Worm (Caenorhabditis elegans) whole organism, L4 larva: ENCODE data around the gene spig-8.

ENCODE experiments used
- F10B5.3 ChIP-seq: sonication (generic microtip); optimal IDR thresholded peaks from 2 replicates; lab custom pipeline; 2016; ENCODE audit warnings: mild to moderate bottlenecking, missing genetic modification characterization, missing compliant biosample characterization
- F37D6.2 ChIP-seq: sonication (generic microtip); optimal IDR thresholded peaks from 2 replicates; lab custom pipeline; 2016; ENCODE audit warnings: mild to moderate bottlenecking, missing genetic modification characterization, missing compliant biosample characterization
- T20F7.1 ChIP-seq: fragments of 200-800 bp; sonication (Bioruptor generic); optimal IDR thresholded peaks from 2 replicates; lab custom pipeline; 2018; ENCODE audit warnings: mild to moderate bottlenecking, missing genetic modification characterization, missing compliant biosample characterization
- T26A8.4 ChIP-seq: fragments of 200-800 bp; sonication (Bioruptor generic); IDR thresholded peaks from 2 replicates; pipeline ENCODE4 v1.3.6; 2022; ENCODE audit warnings: missing genetic modification characterization, missing compliant biosample characterization
- Y5F2A.4 ChIP-seq: fragments of 200-800 bp; sonication (Bioruptor generic); optimal IDR thresholded peaks from 2 replicates; lab custom pipeline; 2018; ENCODE audit warnings: mild to moderate bottlenecking, missing genetic modification characterization, missing compliant biosample characterization
- ZK337.2 ChIP-seq: fragments of 200-800 bp; sonication (Bioruptor generic); IDR thresholded peaks from 2 replicates; pipeline ENCODE4 v1.3.6; 2022; ENCODE audit warnings: missing genetic modification reagents, missing genetic modification characterization, missing compliant biosample characterization
- ZK546.5 ChIP-seq, 2 experiments: sonication (generic microtip); optimal IDR thresholded peaks; 2 replicates each; lab custom pipeline; 2017; ENCODE audit warnings: missing biosample characterization in 2 of 2, missing genetic modification characterization in 2 of 2
- aha-1 ChIP-seq: fragments of 150-350 bp; peaks from one replicate; lab custom pipeline; 2014; ENCODE audit warnings: missing biosample characterization, missing genetic modification characterization
- attf-4 ChIP-seq: sonication (generic microtip); optimal IDR thresholded peaks from 3 replicates; lab custom pipeline; 2017; ENCODE audit warnings: missing biosample characterization, missing genetic modification characterization
- ceh-20 ChIP-seq: fragments of 200-800 bp; sonication (Bioruptor generic); IDR thresholded peaks from 2 replicates; pipeline ENCODE4 v1.3.6; 2022; ENCODE audit warnings: missing genetic modification reagents, missing genetic modification characterization, missing compliant biosample characterization
- ceh-28 ChIP-seq: fragments of 150-350 bp; optimal IDR thresholded peaks from 2 replicates; lab custom pipeline; 2014; ENCODE audit warnings: missing biosample characterization, missing genetic modification reagents, missing genetic modification characterization
- ctbp-1 ChIP-seq: fragments of 200-800 bp; sonication (Bioruptor generic); IDR thresholded peaks from 2 replicates; pipeline ENCODE4 v1.3.6; 2022; ENCODE audit warnings: missing genetic modification reagents, missing genetic modification characterization, missing compliant biosample characterization
- dmd-9 ChIP-seq: fragments of 200-800 bp; sonication (Bioruptor generic); IDR thresholded peaks from 2 replicates; pipeline ENCODE4 v1.3.6; 2022; ENCODE audit warnings: missing genetic modification reagents, missing genetic modification characterization, missing compliant biosample characterization
- dpl-1 ChIP-seq: fragments of 150-350 bp; optimal IDR thresholded peaks from 2 replicates; lab custom pipeline; 2014; ENCODE audit warnings: missing biosample characterization, missing genetic modification reagents, missing genetic modification characterization
- dve-1 ChIP-seq: sonication (generic microtip); optimal IDR thresholded peaks from 2 replicates; lab custom pipeline; 2017; ENCODE audit warnings: antibody characterized with exemption, mild to moderate bottlenecking, missing genetic modification characterization, missing compliant biosample characterization; ENCODE audit not compliant: insufficient read depth
- fos-1 ChIP-seq: fragments of 150-350 bp; optimal IDR thresholded peaks from 2 replicates; lab custom pipeline; 2014; ENCODE audit warnings: missing biosample characterization, missing genetic modification characterization
- hif-1 ChIP-seq, 2 experiments: sonication (generic microtip); optimal IDR thresholded peaks; 2 replicates each; lab custom pipeline; 2016 to 2017; ENCODE audit warnings: missing compliant biosample characterization in 2 of 2, missing genetic modification characterization in 2 of 2, missing genetic modification reagents in 2 of 2, missing genotype in 2 of 2, mild to moderate bottlenecking in 1 of 2
- hlh-11 ChIP-seq: fragments of 200-800 bp; sonication (Bioruptor generic); optimal IDR thresholded peaks from 2 replicates; lab custom pipeline; 2018; ENCODE audit warnings: mild to moderate bottlenecking, missing genetic modification characterization, missing compliant biosample characterization
- jun-1 ChIP-seq: fragments of 150-350 bp; optimal IDR thresholded peaks from 2 replicates; lab custom pipeline; 2014; ENCODE audit warnings: missing biosample characterization, missing genetic modification reagents, missing genetic modification characterization
- lin-13 ChIP-seq: fragments of 150-350 bp; optimal IDR thresholded peaks from 2 replicates; lab custom pipeline; 2014; ENCODE audit warnings: missing biosample characterization, missing genetic modification reagents, missing genetic modification characterization
- lin-38 ChIP-seq: fragments of 200-800 bp; sonication (Bioruptor generic); IDR thresholded peaks from 2 replicates; pipeline ENCODE4 v1.3.6; 2022; ENCODE audit warnings: missing genetic modification reagents, missing genetic modification characterization, missing compliant biosample characterization
- lsy-2 ChIP-seq, 2 experiments: fragments of 150-350 bp in 1 of 2; sonication (generic microtip) in 1 of 2; optimal IDR thresholded peaks; 2 replicates each; lab custom pipeline; 2014 to 2017; ENCODE audit warnings: missing biosample characterization in 2 of 2, missing genetic modification characterization in 2 of 2
- mdl-1 ChIP-seq, 2 experiments: fragments of 150-350 bp in 1 of 2; sonication (generic microtip) in 1 of 2; optimal IDR thresholded peaks; 2 replicates each; lab custom pipeline; 2014 to 2017; ENCODE audit warnings: missing biosample characterization in 2 of 2, missing genetic modification characterization in 2 of 2
- mes-2 ChIP-seq: sonication (generic microtip); optimal IDR thresholded peaks from 2 replicates; lab custom pipeline; 2016; ENCODE audit warnings: missing genotype, mild to moderate bottlenecking, missing genetic modification characterization, missing compliant biosample characterization; ENCODE audit not compliant: poor library complexity, severe bottlenecking
- mxl-2 ChIP-seq: fragments of 200-800 bp; sonication (Bioruptor generic); conservative IDR thresholded peaks from 2 replicates; pipeline ENCODE4 v1.3.6; 2022; ENCODE audit warnings: missing genetic modification reagents, missing genetic modification characterization, missing compliant biosample characterization
- mxl-3 ChIP-seq: fragments of 200-800 bp; sonication (Bioruptor generic); optimal IDR thresholded peaks from 2 replicates; lab custom pipeline; 2018; ENCODE audit warnings: mild to moderate bottlenecking, missing genetic modification characterization, missing compliant biosample characterization
- nhr-11 ChIP-seq: fragments of 150-350 bp; optimal IDR thresholded peaks from 2 replicates; lab custom pipeline; 2014; ENCODE audit warnings: missing biosample characterization, missing genetic modification characterization
- nhr-25 ChIP-seq: sonication (generic microtip); optimal IDR thresholded peaks from 2 replicates; lab custom pipeline; 2017; ENCODE audit warnings: missing genetic modification characterization, mild to moderate bottlenecking, missing compliant biosample characterization, antibody characterized with exemption, moderate library complexity, borderline replicate concordance; ENCODE audit not compliant: insufficient read depth
- nhr-28 ChIP-seq: fragments of 150-350 bp; optimal IDR thresholded peaks from 2 replicates; lab custom pipeline; 2014; ENCODE audit warnings: missing biosample characterization, missing genetic modification characterization
- nhr-41 ChIP-seq: fragments of 200-800 bp; sonication (Bioruptor generic); IDR thresholded peaks from 2 replicates; pipeline ENCODE4 v1.3.6; 2022; ENCODE audit warnings: missing genetic modification reagents, missing genetic modification characterization, missing compliant biosample characterization
- nhr-48 ChIP-seq: sonication (generic microtip); optimal IDR thresholded peaks from 2 replicates; lab custom pipeline; 2016; ENCODE audit warnings: mild to moderate bottlenecking, missing genetic modification characterization, missing compliant biosample characterization
- nhr-77 ChIP-seq: fragments of 150-350 bp; optimal IDR thresholded peaks from 2 replicates; lab custom pipeline; 2014; ENCODE audit warnings: missing biosample characterization, missing genetic modification characterization
- pha-4 ChIP-seq, 2 experiments: fragments of 150-350 bp in 1 of 2; fragments of 200-800 bp in 1 of 2; sonication (Bioruptor generic) in 1 of 2; IDR thresholded peaks in 1 of 2; optimal IDR thresholded peaks in 1 of 2; 2 replicates each; pipeline versions ENCODE4 v1.3.6 to Lab custom; 2014 to 2022; ENCODE audit warnings: missing genetic modification characterization in 2 of 2, missing genetic modification reagents in 2 of 2, missing biosample characterization in 1 of 2, missing compliant biosample characterization in 1 of 2
- snpc-1.2 ChIP-seq: fragments of 200-800 bp; sonication (Bioruptor generic); IDR thresholded peaks from 2 replicates; pipeline ENCODE4 v1.3.6; 2022; ENCODE audit warnings: missing genetic modification reagents, missing genetic modification characterization, missing compliant biosample characterization
- spr-1 ChIP-seq: sonication (generic microtip); optimal IDR thresholded peaks from 2 replicates; lab custom pipeline; 2016; ENCODE audit warnings: mild to moderate bottlenecking, missing genetic modification characterization, missing compliant biosample characterization
- spr-3 ChIP-seq: fragments of 200-800 bp; sonication (Bioruptor generic); optimal IDR thresholded peaks from 2 replicates; lab custom pipeline; 2018; ENCODE audit warnings: mild to moderate bottlenecking, missing genetic modification characterization, missing compliant biosample characterization
- unc-39 ChIP-seq: sonication (generic microtip); optimal IDR thresholded peaks from 2 replicates; lab custom pipeline; 2017; ENCODE audit warnings: missing biosample characterization, missing genetic modification characterization
- unc-62 ChIP-seq, 3 experiments: fragments of 150-350 bp in 1 of 3; sonication (generic microtip); optimal IDR thresholded peaks in 2 of 3; peaks in 1 of 3; 1 replicate in 1 of 3; 2 replicates in 2 of 3; lab custom pipeline; 2014 to 2017; ENCODE audit warnings: missing biosample characterization in 3 of 3, missing genetic modification characterization in 3 of 3, missing genetic modification reagents in 3 of 3, missing genotype in 1 of 3
- vab-7 ChIP-seq: fragments of 200-800 bp; sonication (Bioruptor generic); IDR thresholded peaks from 2 replicates; pipeline ENCODE4 v1.3.6; 2022; ENCODE audit warnings: missing genetic modification reagents, missing genetic modification characterization, missing compliant biosample characterization
- zfp-2 ChIP-seq: sonication (generic microtip); optimal IDR thresholded peaks from 2 replicates; lab custom pipeline; 2016; ENCODE audit warnings: mild to moderate bottlenecking, missing genetic modification characterization, missing compliant biosample characterization
- zip-11 ChIP-seq: fragments of 200-800 bp; sonication (Bioruptor generic); IDR thresholded peaks from 2 replicates; pipeline ENCODE4 v1.3.6; 2022; ENCODE audit warnings: missing genetic modification characterization, missing compliant biosample characterization
- zip-2 ChIP-seq: fragments of 150-350 bp; optimal IDR thresholded peaks from 2 replicates; lab custom pipeline; 2014; ENCODE audit warnings: missing biosample characterization, missing genetic modification characterization

spig-8 gene

DNA sequence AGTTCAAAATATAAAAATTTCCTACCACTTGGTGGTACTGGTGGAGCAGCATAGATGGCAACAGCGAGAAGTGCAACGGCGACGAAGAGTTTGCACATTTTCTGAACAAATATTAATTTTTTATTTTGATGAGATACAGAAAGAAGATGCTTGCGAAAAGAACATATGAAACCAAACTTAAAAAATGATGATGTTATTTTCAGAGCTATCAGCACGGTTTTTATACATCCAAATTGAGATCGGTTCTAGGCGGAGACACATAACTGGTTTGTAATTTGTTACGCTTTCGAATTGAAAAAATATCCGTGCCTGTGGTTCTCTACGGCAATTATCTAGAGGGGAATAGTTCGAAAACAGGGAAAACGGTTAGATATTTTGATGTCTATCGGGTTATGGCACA is 1.6 kb upstream of the spig-8 start, which contains the start of gene txt-17:
txt-17 (minus strand) TSS at position 101 of the 400 bp plus-strand sequence.
- no peak for TF ChIP-seq zfp-2 (tag; lab: Kevin White, UChicago)

DNA sequence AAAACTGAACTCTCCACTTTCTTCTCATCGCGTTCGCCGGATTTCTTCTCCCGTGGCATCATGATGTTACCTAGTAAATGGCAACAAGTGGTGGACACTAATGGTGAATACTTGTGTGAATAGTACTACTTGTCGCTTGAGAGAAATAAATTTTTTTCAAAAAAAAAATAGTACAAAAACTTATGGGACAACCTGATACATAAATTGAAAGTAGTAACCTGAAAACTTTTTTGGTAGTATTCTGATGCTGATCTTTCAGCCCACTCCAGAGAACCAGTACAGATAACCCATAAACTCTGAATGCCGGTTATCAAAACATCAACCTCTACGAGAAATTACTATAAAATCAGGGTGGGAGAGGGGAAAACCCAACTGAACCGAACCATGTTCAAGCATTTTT is 3.1 kb downstream of the spig-8 start, which contains the start of gene Y57E12AL.2:
Y57E12AL.2 (plus strand) TSS at position 301 of the 400 bp plus-strand sequence.
- TF ChIP-seq aha-1 (tag; lab: Kevin White, UChicago) = peak; percentile 21

DNA sequence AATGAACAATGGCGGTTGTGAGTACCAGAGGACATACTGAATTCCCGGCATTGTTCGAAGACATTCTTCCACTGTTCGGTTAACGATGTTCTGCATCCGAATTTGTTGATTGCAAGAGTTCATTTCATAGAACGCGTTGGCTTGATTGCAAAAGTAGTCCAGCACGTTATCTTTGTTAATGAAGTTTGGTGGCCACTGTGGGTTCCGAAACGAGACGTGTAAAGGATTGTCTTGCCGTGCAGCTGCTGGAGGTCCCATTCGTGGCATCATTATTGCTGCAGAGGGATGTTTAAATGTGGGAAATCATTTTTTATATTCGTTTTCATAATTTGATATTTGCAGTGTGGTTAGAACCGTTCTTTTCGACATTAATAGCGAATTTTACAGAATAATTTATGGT is 4.7 kb downstream of the spig-8 start, which contains the start of gene mdt-6:
mdt-6 (minus strand) TSS at position 275 of the 400 bp plus-strand sequence.
- TF ChIP-seq T26A8.4 (GFP tag; lab: Robert Waterston, UW) = peak; percentile 53
- peak; percentile 84 for TF ChIP-seq aha-1 (tag; lab: Kevin White, UChicago)
- TF ChIP-seq unc-62 (GFP tag; optimal IDR thresholded peaks at IDR 0.05 in 1 of 2; lab: Kevin White, UChicago) = peak in 1 of 2 experiments; percentile 88
- no peak for TF ChIP-seq unc-62 (tag; optimal IDR thresholded peaks at IDR 0.05; lab: Kevin White, UChicago)
- 0 out of 2 replicates have a peak, but pooled peaks have one; percentile 11 for TF ChIP-seq ctbp-1 (GFP tag; lab: Robert Waterston, UW)
- TF ChIP-seq snpc-1.2 = 0 out of 2 replicates have a peak, but pooled peaks have one; percentile 26
- TF ChIP-seq attf-4 (tag; lab: Kevin White, UChicago) = no peak

DNA sequence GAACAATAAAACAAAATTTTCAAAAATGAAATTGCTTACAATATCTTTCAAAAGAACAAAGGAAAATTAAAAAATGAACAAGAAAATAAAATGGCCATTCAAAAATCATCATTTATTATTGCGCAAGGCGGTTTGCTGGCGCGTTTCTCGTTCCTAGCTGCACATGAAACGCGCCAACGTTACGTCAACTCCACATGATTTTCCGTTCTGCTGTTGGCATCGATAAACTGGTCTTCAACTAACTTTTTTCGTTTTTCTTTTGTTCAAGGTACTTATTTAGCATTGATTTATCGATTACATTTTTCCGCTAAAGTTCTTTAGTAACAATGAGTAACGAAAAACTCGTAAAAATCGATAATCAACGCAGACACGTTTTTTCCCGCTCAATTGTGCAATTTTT is 5.7 kb downstream of the spig-8 start, which contains the start of the genes Y57E12AL.6 and Y57E12AL.1:
Y57E12AL.6 (minus strand) TSS at position 75 of the 400 bp plus-strand sequence.
Y57E12AL.1 (plus strand) TSS at position 135 of the 400 bp plus-strand sequence.
- TF ChIP-seq hif-1 (tag; optimal IDR thresholded peaks at IDR 0.05; lab: Kevin White, UChicago) = peak in 1 of 2 experiments; percentile 43
- TF ChIP-seq nhr-28 (tag; lab: Kevin White, UChicago) = peak; percentile 92
- no peak for TF ChIP-seq pha-4 (GFP tag; IDR thresholded peaks at IDR 0.05; lab: Robert Waterston, UW)
- TF ChIP-seq pha-4 (tag; optimal IDR thresholded peaks at IDR 0.05; lab: Kevin White, UChicago) = no peak
- TF ChIP-seq mxl-2 (GFP tag; lab: Robert Waterston, UW) = no peak
- TF ChIP-seq lin-13 (GFP tag; lab: Kevin White, UChicago) = peak; percentile 62
- no peak for TF ChIP-seq spr-3 (GFP tag; lab: Kevin White, UChicago)
- peak; percentile 71 for TF ChIP-seq T20F7.1 (GFP tag; lab: Kevin White, UChicago)
- peak; percentile 44 to 90 for TF ChIP-seq lsy-2 (tag; optimal IDR thresholded peaks at IDR 0.05; lab: Kevin White, UChicago)
- no peak for TF ChIP-seq F10B5.3 (tag; lab: Kevin White, UChicago)
- peak; percentile 72 for TF ChIP-seq ceh-20 (GFP tag; lab: Robert Waterston, UW)
- TF ChIP-seq mxl-3 = peak; percentile 76
- peak; percentile 85 for TF ChIP-seq dpl-1 (GFP tag; lab: Kevin White, UChicago)
- no peak for TF ChIP-seq unc-62 (GFP tag; optimal IDR thresholded peaks at IDR 0.05 in 1 of 2; lab: Kevin White, UChicago)
- no peak for TF ChIP-seq unc-62 (tag; optimal IDR thresholded peaks at IDR 0.05; lab: Kevin White, UChicago)
- TF ChIP-seq ZK337.2 (GFP tag; lab: Robert Waterston, UW) = no peak
- TF ChIP-seq dmd-9 (GFP tag; lab: Robert Waterston, UW) = peak; percentile 66; the same call in 1 of the 2 replicates
- TF ChIP-seq nhr-41 = no peak
- peak; percentile 11 for TF ChIP-seq F37D6.2 (tag; lab: Kevin White, UChicago)
- TF ChIP-seq zip-2 (tag; lab: Kevin White, UChicago) = no peak
- TF ChIP-seq lin-38 = peak; percentile 79
- peak; percentile 88 for TF ChIP-seq nhr-77 (tag; lab: Kevin White, UChicago)
- TF ChIP-seq aha-1 (tag; lab: Kevin White, UChicago) = peak; percentile 93
- peak; percentile 62 for TF ChIP-seq nhr-48
- no peak for TF ChIP-seq ZK546.5 (tag; optimal IDR thresholded peaks at IDR 0.05; lab: Kevin White, UChicago)
- TF ChIP-seq unc-39 = no peak
- peak; percentile 79 for TF ChIP-seq ceh-28 (tag; lab: Kevin White, UChicago)
- TF ChIP-seq spr-1 (tag; lab: Kevin White, UChicago) = peak; percentile 73
- no peak for TF ChIP-seq fos-1 (tag; lab: Kevin White, UChicago)
- TF ChIP-seq zip-11 (GFP tag; lab: Robert Waterston, UW) = no peak
- peak; percentile 83 for TF ChIP-seq dve-1 (tag; lab: Kevin White, UChicago)
- no peak for TF ChIP-seq Y5F2A.4
- peak in 1 of 2 experiments; percentile 65 for TF ChIP-seq mdl-1 (tag; optimal IDR thresholded peaks at IDR 0.05; lab: Kevin White, UChicago)
- peak; percentile 86 for TF ChIP-seq hlh-11 (tag; lab: Kevin White, UChicago)
- peak; percentile 5 for TF ChIP-seq nhr-25
- peak; percentile 88 for TF ChIP-seq mes-2 (tag; lab: Kevin White, UChicago)
- TF ChIP-seq vab-7 (GFP tag; lab: Robert Waterston, UW) = no peak
- TF ChIP-seq nhr-11 (tag; lab: Kevin White, UChicago) = peak; percentile 72
- TF ChIP-seq jun-1 (tag; lab: Kevin White, UChicago) = peak; percentile 18
